Worm (Caenorhabditis elegans) whole organism, L2 larva: ENCODE data around the gene pptr-1.
"Not testable (repeated sequence)": the region's sequence is repeated elsewhere in the genome, so short reads cannot be mapped to it uniquely, and the experiment has no call there.

Experiments
- R02D3.7 ChIP-seq: fragments of 150-350 bp; optimal IDR thresholded peaks from 2 replicates; lab custom pipeline; 2014; ENCODE audit warnings: missing biosample characterization, missing genetic modification characterization
- ama-1 ChIP-seq: fragments of 150-350 bp; optimal IDR thresholded peaks from 2 replicates; lab custom pipeline; 2018; ENCODE audit warnings: inconsistent platforms
- mdl-1 ChIP-seq, 2 experiments: fragments of 150-350 bp in 1 of 2; sonication (generic microtip) in 1 of 2; optimal IDR thresholded peaks; 2 replicates each; lab custom pipeline; 2017; ENCODE audit warnings: missing biosample characterization in 2 of 2, missing genetic modification characterization in 2 of 2
- nhr-11 ChIP-seq: fragments of 150-350 bp; optimal IDR thresholded peaks from 2 replicates; lab custom pipeline; 2014; ENCODE audit warnings: missing biosample characterization, missing genetic modification characterization
- nhr-237 ChIP-seq: fragments of 150-350 bp; optimal IDR thresholded peaks from 2 replicates; lab custom pipeline; 2014; ENCODE audit warnings: missing biosample characterization, missing genetic modification characterization
- nhr-77 ChIP-seq: fragments of 150-350 bp; optimal IDR thresholded peaks from 2 replicates; lab custom pipeline; 2014; ENCODE audit warnings: missing biosample characterization, missing genetic modification characterization
- sem-4 ChIP-seq: fragments of 150-350 bp; optimal IDR thresholded peaks from 2 replicates; lab custom pipeline; 2014; ENCODE audit warnings: missing biosample characterization, missing genetic modification reagents, missing genetic modification characterization
- snpc-4 ChIP-seq: fragments of 150-350 bp; optimal IDR thresholded peaks from 2 replicates; lab custom pipeline; 2014; ENCODE audit warnings: missing biosample characterization, missing genetic modification characterization
- unc-39 ChIP-seq: fragments of 150-350 bp; optimal IDR thresholded peaks from 2 replicates; lab custom pipeline; 2014; ENCODE audit warnings: missing biosample characterization, missing genetic modification characterization
- unc-62 ChIP-seq: fragments of 150-350 bp; optimal IDR thresholded peaks from 2 replicates; lab custom pipeline; 2014; ENCODE audit warnings: missing biosample characterization, missing genetic modification reagents, missing genetic modification characterization
- ztf-1 ChIP-seq: fragments of 200-800 bp; sonication (Bioruptor generic); conservative IDR thresholded peaks from 2 replicates; pipeline ENCODE4 v1.3.6; 2022; ENCODE audit warnings: missing genetic modification characterization, missing compliant biosample characterization
- ztf-4 ChIP-seq: fragments of 150-350 bp; optimal IDR thresholded peaks from 2 replicates; lab custom pipeline; 2014; ENCODE audit warnings: missing biosample characterization, missing genetic modification characterization

DNA sequence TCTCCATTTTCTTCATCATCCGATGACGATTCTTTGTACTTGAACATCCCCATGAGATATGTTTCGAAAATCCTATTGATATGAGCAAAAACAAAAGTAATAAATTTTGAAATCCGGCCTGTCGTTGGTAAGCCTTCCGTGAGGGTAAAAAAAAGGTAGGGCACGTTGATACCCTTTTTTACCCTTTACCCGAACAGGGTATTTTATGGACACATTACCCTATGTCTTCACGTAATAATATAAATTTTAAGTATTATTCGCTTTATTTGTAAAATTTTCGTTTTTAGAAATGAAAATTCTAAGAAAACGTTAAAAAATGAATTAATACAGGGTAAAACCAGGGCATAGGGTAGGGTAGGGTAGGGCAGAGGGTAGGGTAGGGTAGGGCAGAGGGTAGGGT, 26.4 kb downstream of the pptr-1 start, which contains the start of gene F13A7.7:
- not testable (repeated sequence) for TF ChIP-seq sem-4; nhr-77 (tag; lab: Kevin White, UChicago); mdl-1 (tag; optimal IDR thresholded peaks at IDR 0.05; lab: Kevin White, UChicago); snpc-4 (tag; lab: Kevin White, UChicago); unc-62 (GFP tag; lab: Kevin White, UChicago); nhr-237 (tag; lab: Kevin White, UChicago); unc-39 (tag; lab: Kevin White, UChicago); ztf-1 (GFP tag; lab: Robert Waterston, UW); R02D3.7 (tag; lab: Kevin White, UChicago); nhr-11; ama-1 (lab: Kevin White, UChicago); ztf-4 (tag; lab: Kevin White, UChicago)
